Worm (Caenorhabditis elegans) whole organism, midembryonic: ENCODE results near the gene srw-44.

Experiments
- T22C8.4 ChIP-seq: fragments of 200-800 bp; sonication (Bioruptor generic); IDR thresholded peaks from 2 replicates; pipeline ENCODE4 v1.3.6; 2022; ENCODE audit warnings: missing genetic modification characterization, missing compliant biosample characterization
- cog-1 ChIP-seq: sonication (generic microtip); optimal IDR thresholded peaks from 2 replicates; lab custom pipeline; 2016; ENCODE audit warnings: missing genetic modification characterization, missing compliant biosample characterization
- flt-1 ChIP-seq: fragments of 200-800 bp; sonication (Bioruptor generic); IDR thresholded peaks from 2 replicates; pipeline ENCODE4 v1.3.6; 2022; ENCODE audit warnings: missing genetic modification characterization, missing compliant biosample characterization
- klf-2 ChIP-seq: fragments of 200-800 bp; sonication (Bioruptor generic); conservative IDR thresholded peaks from 2 replicates; pipeline ENCODE4 v1.3.6; 2022; ENCODE audit warnings: missing genetic modification reagents, missing genetic modification characterization, missing compliant biosample characterization
- med-1 ChIP-seq: sonication (generic microtip); optimal IDR thresholded peaks from 2 replicates; lab custom pipeline; 2017; ENCODE audit warnings: missing genetic modification characterization, mild to moderate bottlenecking, missing compliant biosample characterization, antibody characterized with exemption, missing genetic modification reagents; ENCODE audit not compliant: insufficient read depth
- ref-1 ChIP-seq: fragments of 200-800 bp; sonication (Bioruptor generic); conservative IDR thresholded peaks from 2 replicates; pipeline ENCODE4 v1.3.6; 2022; ENCODE audit warnings: missing genetic modification reagents, missing genetic modification characterization, missing compliant biosample characterization
- tab-1 ChIP-seq: fragments of 200-800 bp; sonication (Bioruptor generic); IDR thresholded peaks from 2 replicates; pipeline ENCODE4 v1.3.6; 2022; ENCODE audit warnings: missing genetic modification characterization, missing compliant biosample characterization
- ztf-23 ChIP-seq: fragments of 200-800 bp; sonication (Bioruptor generic); IDR thresholded peaks from 2 replicates; pipeline ENCODE4 v1.3.6; 2022; ENCODE audit warnings: missing genetic modification reagents, missing genetic modification characterization, missing compliant biosample characterization
- ztf-29 ChIP-seq: fragments of 200-800 bp; sonication (Bioruptor generic); IDR thresholded peaks from 2 replicates; pipeline ENCODE4 v1.3.6; 2022; ENCODE audit warnings: missing genetic modification reagents, missing genetic modification characterization, missing compliant biosample characterization

Gene srw-44

ce11 chrV:16679237-16679636 lies 844 bp upstream of the srw-44 start, which contains the start of gene srz-103:
Gene srz-103, minus strand, starts transcription at chrV:16679337.
- no peak for TF ChIP-seq klf-2 (GFP tag; lab: Robert Waterston, UW)
- TF ChIP-seq flt-1 (GFP tag; lab: Robert Waterston, UW), result no peak
- no peak for TF ChIP-seq ztf-23 (GFP tag; lab: Robert Waterston, UW)
- no peak for TF ChIP-seq tab-1 (GFP tag; lab: Robert Waterston, UW)
- no peak for TF ChIP-seq T22C8.4 (GFP tag; lab: Robert Waterston, UW)
- TF ChIP-seq ztf-29 (GFP tag; lab: Robert Waterston, UW), result no peak
- TF ChIP-seq cog-1 (tag; lab: Kevin White, UChicago), result no peak
- TF ChIP-seq med-1, result no peak
- TF ChIP-seq ref-1 (GFP tag; lab: Robert Waterston, UW), result no peak

- TF ChIP-seq klf-2 (GFP tag; lab: Robert Waterston, UW) (no peak), tab-1 (GFP tag; lab: Robert Waterston, UW) (no peak), ztf-29 (GFP tag; lab: Robert Waterston, UW) (no peak)
Observed at ce11 chrV:16682886-16683285, 2.8 kb downstream of the srw-44 start, which contains the start of gene srw-36. Gene srw-36, plus strand, starts transcription at chrV:16683186.

- TF ChIP-seq cog-1 (tag; lab: Kevin White, UChicago) (no peak), T22C8.4 (GFP tag; lab: Robert Waterston, UW) (no peak)
Observed at ce11 chrV:16683359-16683758, 3.3 kb downstream of the srw-44 start.

- TF ChIP-seq tab-1 (GFP tag; lab: Robert Waterston, UW) (no peak), ref-1 (GFP tag; lab: Robert Waterston, UW) (no peak), klf-2 (GFP tag; lab: Robert Waterston, UW) (no peak), med-1 (no peak), ztf-23 (GFP tag; lab: Robert Waterston, UW) (no peak), T22C8.4 (GFP tag; lab: Robert Waterston, UW) (no peak), flt-1 (GFP tag; lab: Robert Waterston, UW) (no peak), ztf-29 (GFP tag; lab: Robert Waterston, UW) (no peak), cog-1 (tag; lab: Kevin White, UChicago) (no peak)
Observed at ce11 chrV:16685725-16686124, 5.6 kb downstream of the srw-44 start, which contains the start of gene srw-43. Gene srw-43, plus strand, starts transcription at chrV:16686025.

- TF ChIP-seq flt-1 (GFP tag; lab: Robert Waterston, UW) (no peak), ztf-29 (GFP tag; lab: Robert Waterston, UW) (no peak), med-1 (no peak), klf-2 (GFP tag; lab: Robert Waterston, UW) (no peak), T22C8.4 (GFP tag; lab: Robert Waterston, UW) (no peak), ref-1 (GFP tag; lab: Robert Waterston, UW) (no peak), ztf-23 (GFP tag; lab: Robert Waterston, UW) (no peak), tab-1 (GFP tag; lab: Robert Waterston, UW) (no peak), cog-1 (tag; lab: Kevin White, UChicago) (no peak)
Observed at ce11 chrV:16687227-16687626, 7.1 kb downstream of the srw-44 start, which contains the start of gene srz-102. Gene srz-102, plus strand, starts transcription at chrV:16687527.

ce11 chrV:16692988-16693387 lies 12.9 kb downstream of the srw-44 start:
- TF ChIP-seq ref-1 (GFP tag; lab: Robert Waterston, UW) (no peak), klf-2 (GFP tag; lab: Robert Waterston, UW) (no peak), ztf-23 (GFP tag; lab: Robert Waterston, UW) (no peak), ztf-29 (GFP tag; lab: Robert Waterston, UW) (no peak), flt-1 (GFP tag; lab: Robert Waterston, UW) (no peak), med-1 (no peak), tab-1 (GFP tag; lab: Robert Waterston, UW) (no peak), cog-1 (tag; lab: Kevin White, UChicago) (no peak), T22C8.4 (GFP tag; lab: Robert Waterston, UW) (no peak)

- no peak for TF ChIP-seq ztf-23 (GFP tag; lab: Robert Waterston, UW)
- no peak for TF ChIP-seq ztf-29 (GFP tag; lab: Robert Waterston, UW)
- no peak for TF ChIP-seq med-1
- no peak for TF ChIP-seq T22C8.4 (GFP tag; lab: Robert Waterston, UW)
- no peak for TF ChIP-seq ref-1 (GFP tag; lab: Robert Waterston, UW)
- TF ChIP-seq tab-1 (GFP tag; lab: Robert Waterston, UW), result no peak
- TF ChIP-seq klf-2 (GFP tag; lab: Robert Waterston, UW), result no peak
- TF ChIP-seq cog-1 (tag; lab: Kevin White, UChicago), result no peak
Observed at ce11 chrV:16693732-16694131, 13.7 kb downstream of the srw-44 start, which contains the start of gene srw-42. Gene srw-42, minus strand, starts transcription at chrV:16693832.

- TF ChIP-seq T22C8.4 (GFP tag; lab: Robert Waterston, UW) (no peak), cog-1 (tag; lab: Kevin White, UChicago) (no peak), med-1 (no peak), ztf-29 (GFP tag; lab: Robert Waterston, UW) (no peak), tab-1 (GFP tag; lab: Robert Waterston, UW) (no peak), klf-2 (GFP tag; lab: Robert Waterston, UW) (no peak), ref-1 (GFP tag; lab: Robert Waterston, UW) (no peak), flt-1 (GFP tag; lab: Robert Waterston, UW) (no peak), ztf-23 (GFP tag; lab: Robert Waterston, UW) (no peak)
Observed at ce11 chrV:16694538-16694937, 14.5 kb downstream of the srw-44 start, which contains the start of gene srz-101. Gene srz-101, plus strand, starts transcription at chrV:16694838.

ce11 chrV:16695499-16695898 lies 15.4 kb downstream of the srw-44 start:
- no peak for TF ChIP-seq ref-1 (GFP tag; lab: Robert Waterston, UW)
- no peak for TF ChIP-seq tab-1 (GFP tag; lab: Robert Waterston, UW)
- TF ChIP-seq T22C8.4 (GFP tag; lab: Robert Waterston, UW), result no peak
- no peak for TF ChIP-seq ztf-23 (GFP tag; lab: Robert Waterston, UW)
- TF ChIP-seq med-1, result no peak
- no peak for TF ChIP-seq flt-1 (GFP tag; lab: Robert Waterston, UW)
- TF ChIP-seq ztf-29 (GFP tag; lab: Robert Waterston, UW), result no peak
